Worm (Caenorhabditis elegans) whole organism, young adult: ENCODE results near the gene Y48E1B.17.

ENCODE experiments used
- B0035.1 ChIP-seq: sonication (generic microtip); optimal IDR thresholded peaks from 2 replicates; lab custom pipeline; 2016; ENCODE audit warnings: missing genetic modification characterization, mild to moderate bottlenecking, missing compliant biosample characterization, missing genotype, missing genetic modification reagents
- B0261.1 ChIP-seq: sonication (generic microtip); optimal IDR thresholded peaks from 2 replicates; lab custom pipeline; 2016; ENCODE audit warnings: mild to moderate bottlenecking, missing genetic modification characterization, moderate library complexity, missing compliant biosample characterization
- C06A6.2 ChIP-seq: fragments of 200-800 bp; sonication (Bioruptor generic); conservative IDR thresholded peaks from 2 replicates; pipeline ENCODE4 v1.3.6; 2022; ENCODE audit warnings: missing genetic modification characterization, missing compliant biosample characterization
- C17E4.6 ChIP-seq: fragments of 200-800 bp; sonication (Bioruptor generic); IDR thresholded peaks from 2 replicates; pipeline ENCODE4 v1.3.6; 2022; ENCODE audit warnings: missing genetic modification reagents, missing genetic modification characterization, missing compliant biosample characterization
- F33H1.4 ChIP-seq: fragments of 200-800 bp; sonication (Bioruptor generic); IDR thresholded peaks from 2 replicates; pipeline ENCODE4 v1.3.6; 2022; ENCODE audit warnings: missing genetic modification reagents, missing genetic modification characterization, missing compliant biosample characterization
- F39B2.1 ChIP-seq: fragments of 200-800 bp; sonication (Bioruptor generic); IDR thresholded peaks from 2 replicates; pipeline ENCODE4 v1.3.6; 2022; ENCODE audit warnings: missing genetic modification reagents, missing genetic modification characterization, missing compliant biosample characterization
- F57C9.4 ChIP-seq: sonication (generic microtip); optimal IDR thresholded peaks from 2 replicates; lab custom pipeline; 2017; ENCODE audit warnings: mild to moderate bottlenecking, missing genetic modification characterization, missing compliant biosample characterization
- K11D2.4 ChIP-seq: fragments of 200-800 bp; sonication (Bioruptor generic); IDR thresholded peaks from 2 replicates; pipeline ENCODE4 v1.3.6; 2022; ENCODE audit warnings: missing genetic modification reagents, missing genetic modification characterization, missing compliant biosample characterization
- K12H6.12 ChIP-seq: fragments of 200-800 bp; sonication (Bioruptor generic); optimal IDR thresholded peaks from 2 replicates; lab custom pipeline; 2018; ENCODE audit warnings: mild to moderate bottlenecking, missing genetic modification characterization, missing compliant biosample characterization
- Y53F4B.3 ChIP-seq: fragments of 200-800 bp; sonication (Bioruptor generic); IDR thresholded peaks from 2 replicates; pipeline ENCODE4 v1.3.6; 2022; ENCODE audit warnings: missing genetic modification reagents, missing genetic modification characterization, missing compliant biosample characterization
- Y53G8AR.9 ChIP-seq: fragments of 200-800 bp; sonication (Bioruptor generic); conservative IDR thresholded peaks from 2 replicates; pipeline ENCODE4 v1.3.6; 2022; ENCODE audit warnings: missing genetic modification reagents, missing genetic modification characterization, missing compliant biosample characterization
- akir-1 ChIP-seq: fragments of 200-800 bp; sonication (Bioruptor generic); optimal IDR thresholded peaks from 2 replicates; lab custom pipeline; 2018; ENCODE audit warnings: mild to moderate bottlenecking, missing genetic modification characterization, moderate library complexity, missing compliant biosample characterization
- attf-5 ChIP-seq: fragments of 200-800 bp; sonication (Bioruptor generic); optimal IDR thresholded peaks from 2 replicates; lab custom pipeline; 2018; ENCODE audit warnings: mild to moderate bottlenecking, missing genetic modification characterization, missing compliant biosample characterization
- ccch-3 ChIP-seq: fragments of 200-800 bp; sonication (Bioruptor generic); optimal IDR thresholded peaks from 2 replicates; lab custom pipeline; 2018; ENCODE audit warnings: mild to moderate bottlenecking, missing genetic modification characterization, missing compliant biosample characterization
- cebp-2 ChIP-seq: fragments of 200-800 bp; sonication (Bioruptor generic); IDR thresholded peaks from 2 replicates; pipeline ENCODE4 v1.3.6; 2022; ENCODE audit warnings: missing genetic modification characterization, missing compliant biosample characterization
- ceh-58 ChIP-seq: fragments of 200-800 bp; sonication (Bioruptor generic); IDR thresholded peaks from 2 replicates; pipeline ENCODE4 v1.3.6; 2022; ENCODE audit warnings: missing genetic modification characterization, missing compliant biosample characterization
- dpff-1 ChIP-seq: sonication (generic microtip); optimal IDR thresholded peaks from 2 replicates; lab custom pipeline; 2017; ENCODE audit warnings: mild to moderate bottlenecking, missing genetic modification characterization, missing compliant biosample characterization
- gei-17 ChIP-seq: fragments of 200-800 bp; sonication (Bioruptor generic); optimal IDR thresholded peaks from 2 replicates; lab custom pipeline; 2018; ENCODE audit warnings: mild to moderate bottlenecking, missing genetic modification characterization, missing compliant biosample characterization
- let-526 ChIP-seq: fragments of 200-800 bp; sonication (Bioruptor generic); IDR thresholded peaks from 2 replicates; pipeline ENCODE4 v1.3.6; 2022; ENCODE audit warnings: missing genetic modification reagents, missing genetic modification characterization, missing compliant biosample characterization
- lin-35 ChIP-seq, 3 experiments: fragments of 150-350 bp in 2 of 3; sonication (generic microtip) in 1 of 3; optimal IDR thresholded peaks; 2 replicates each; lab custom pipeline; 2014 to 2018; ENCODE audit warnings: missing biosample characterization in 3 of 3, missing genetic modification characterization in 3 of 3, missing genetic modification reagents in 3 of 3
- lir-1 ChIP-seq: fragments of 200-800 bp; sonication (Bioruptor generic); conservative IDR thresholded peaks from 2 replicates; pipeline ENCODE4 v1.3.6; 2022; ENCODE audit warnings: missing genetic modification reagents, missing genetic modification characterization, missing compliant biosample characterization
- mxl-1 ChIP-seq: sonication (generic microtip); optimal IDR thresholded peaks from 2 replicates; lab custom pipeline; 2016; ENCODE audit warnings: missing genetic modification characterization, missing compliant biosample characterization
- nfya-1 ChIP-seq: sonication (generic microtip); optimal IDR thresholded peaks from 2 replicates; lab custom pipeline; 2017; ENCODE audit warnings: antibody characterized with exemption, missing compliant biosample characterization, missing genetic modification characterization, borderline replicate concordance; ENCODE audit not compliant: insufficient read depth
- nhr-179 ChIP-seq: sonication (generic microtip); optimal IDR thresholded peaks from 2 replicates; lab custom pipeline; 2016; ENCODE audit warnings: mild to moderate bottlenecking, missing genetic modification characterization, missing compliant biosample characterization
- nhr-80 ChIP-seq: sonication (generic microtip); optimal IDR thresholded peaks from 2 replicates; lab custom pipeline; 2016; ENCODE audit warnings: missing genetic modification characterization, missing compliant biosample characterization
- repo-1 ChIP-seq: sonication (generic microtip); optimal IDR thresholded peaks from 2 replicates; lab custom pipeline; 2017; ENCODE audit warnings: mild to moderate bottlenecking, missing genetic modification characterization, missing compliant biosample characterization
- sdz-38 ChIP-seq: sonication (generic microtip); optimal IDR thresholded peaks from 2 replicates; lab custom pipeline; 2016; ENCODE audit warnings: missing genotype, missing genetic modification characterization, missing compliant biosample characterization
- sptf-2 ChIP-seq: fragments of 200-800 bp; sonication (Bioruptor generic); optimal IDR thresholded peaks from 2 replicates; lab custom pipeline; 2018; ENCODE audit warnings: mild to moderate bottlenecking, missing genetic modification characterization, missing compliant biosample characterization
- tbp1 ChIP-seq: fragments of 200-800 bp; sonication (Bioruptor generic); optimal IDR thresholded peaks from 2 replicates; lab custom pipeline; 2018; ENCODE audit warnings: mild to moderate bottlenecking, missing genetic modification characterization, missing compliant biosample characterization
- tbx-9 ChIP-seq: sonication (generic microtip); optimal IDR thresholded peaks from 2 replicates; lab custom pipeline; 2016; ENCODE audit warnings: borderline replicate concordance, missing genetic modification characterization, inconsistent platforms, missing compliant biosample characterization
- zfh-2 ChIP-seq: fragments of 200-800 bp; sonication (Bioruptor generic); conservative IDR thresholded peaks from 2 replicates; pipeline ENCODE4 v1.3.6; 2022; ENCODE audit warnings: missing genetic modification reagents, missing genetic modification characterization, missing compliant biosample characterization
- ztf-28 ChIP-seq: fragments of 200-800 bp; sonication (Bioruptor generic); IDR thresholded peaks from 2 replicates; pipeline ENCODE4 v1.3.6; 2022; ENCODE audit warnings: missing genetic modification reagents, missing genetic modification characterization, missing compliant biosample characterization
- ztf-6 ChIP-seq: fragments of 200-800 bp; sonication (Bioruptor generic); IDR thresholded peaks from 2 replicates; pipeline ENCODE4 v1.3.6; 2022; ENCODE audit warnings: missing genetic modification reagents, missing genetic modification characterization, missing compliant biosample characterization

Y48E1B.17 gene

ce11 chrII:13521179-13521616 is 19.7 kb downstream of the Y48E1B.17 start (continued):
- TF ChIP-seq tbx-9 (tag; lab: Kevin White, UChicago) (no peak), lir-1 (GFP tag; lab: Robert Waterston, UW) (peak; percentile 51; the same call in 1 of the 2 replicates), K12H6.12 (tag; lab: Kevin White, UChicago) (no peak), Y53G8AR.9 (GFP tag; lab: Robert Waterston, UW) (peak; percentile 70), attf-5 (GFP tag; lab: Kevin White, UChicago) (peak; percentile 47), F33H1.4 (GFP tag; lab: Robert Waterston, UW) (peak; percentile 61), mxl-1 (tag; lab: Kevin White, UChicago) (no peak), nhr-179 (no peak), Y53F4B.3 (GFP tag; lab: Robert Waterston, UW) (peak; percentile 55; the same call in 1 of the 2 replicates), ceh-58 (GFP tag; lab: Robert Waterston, UW) (no peak), ztf-6 (GFP tag; lab: Robert Waterston, UW) (no peak), F39B2.1 (GFP tag; lab: Robert Waterston, UW) (0 out of 2 replicates have a peak, but pooled peaks have one; percentile 6), sdz-38 (tag; lab: Kevin White, UChicago) (no peak), ztf-28 (GFP tag; lab: Robert Waterston, UW) (peak; percentile 29; the same call in 1 of the 2 replicates), ccch-3 (GFP tag; lab: Kevin White, UChicago) (no peak), tbp1 (GFP tag; lab: Kevin White, UChicago) (peak; percentile 78), sptf-2 (GFP tag; lab: Kevin White, UChicago) (peak; percentile 85)
- TF ChIP-seq, all 124 proteins: peak for 62

- TF ChIP-seq C17E4.6 (GFP tag; lab: Robert Waterston, UW) (no peak), let-526 (GFP tag; lab: Robert Waterston, UW) (no peak), lin-35 (GFP tag; optimal IDR thresholded peaks at IDR 0.05; lab: Kevin White, UChicago) (no peak), gei-17 (GFP tag; lab: Kevin White, UChicago) (no peak), cebp-2 (GFP tag; lab: Robert Waterston, UW) (no peak), akir-1 (GFP tag; lab: Kevin White, UChicago) (no peak), repo-1 (no peak), B0261.1 (tag; lab: Kevin White, UChicago) (no peak), tbx-9 (tag; lab: Kevin White, UChicago) (no peak), nfya-1 (tag; lab: Kevin White, UChicago) (no peak), B0035.1 (tag; lab: Kevin White, UChicago) (no peak), C06A6.2 (no peak)
These were observed 23.3 kb downstream of the Y48E1B.17 start, which contains the start of gene sre-45 for ce11 chrII:13517600-13517999. Gene sre-45 (plus strand): TSS chrII:13517900.

- peak; percentile 55; the same call in 1 of the 2 replicates for TF ChIP-seq zfh-2 (GFP tag; lab: Robert Waterston, UW)
- no peak for TF ChIP-seq K11D2.4 (GFP tag; lab: Robert Waterston, UW)
These were observed 25.1 kb downstream of the Y48E1B.17 start for ce11 chrII:13515813-13516212.

ce11 chrII:13508607-13509006 is 32.3 kb downstream of the Y48E1B.17 start:
- TF ChIP-seq dpff-1 (tag; lab: Kevin White, UChicago) (no peak), tbp1 (GFP tag; lab: Kevin White, UChicago) (no peak), F57C9.4 (no peak), nhr-80 (tag; lab: Kevin White, UChicago) (peak; percentile 42)
